Fruit fly (Drosophila melanogaster): ENCODE measurements around the gene Rala.

Rala gene

dm6 chrX:3686469-3687410 lies 32.7 kb downstream of the Rala start (continued):
- TF ChIP-seq lmd (GFP tag; IDR thresholded peaks at IDR 0.05) (peak; percentile 71), CG8765 (GFP tag; IDR thresholded peaks at IDR 0.05) (peak; percentile 39; the same call in 1 of the 2 replicates), CG4707 (GFP tag; optimal IDR thresholded peaks at IDR 0.05) (peak; percentile 74), E2f2 (GFP tag; IDR thresholded peaks at IDR 0.05) (peak; percentile 38; the same call in 1 of the 2 replicates), luna (GFP tag; optimal IDR thresholded peaks at IDR 0.05) (no peak), zfh2 (GFP tag; optimal IDR thresholded peaks at IDR 0.05) (no peak), CG5953 (GFP tag; IDR thresholded peaks at IDR 0.05) (peak; percentile 63), CG33213 (GFP tag; optimal IDR thresholded peaks at IDR 0.05) (peak; percentile 19), mirr (GFP tag; optimal IDR thresholded peaks at IDR 0.05) (no peak), CG6813 (GFP tag; optimal IDR thresholded peaks at IDR 0.05) (peak; percentile 45), Xbp1 (GFP tag; optimal IDR thresholded peaks at IDR 0.05) (peak; percentile 67), zfh1 (GFP tag; IDR thresholded peaks at IDR 0.05) (peak; percentile 81), CG17385 (GFP tag; optimal IDR thresholded peaks at IDR 0.05) (peak; percentile 63), CG6175 (GFP tag; IDR thresholded peaks at IDR 0.05) (no peak), zen (tag; optimal IDR thresholded peaks at IDR 0.05) (no peak), YL-1 (GFP tag; optimal IDR thresholded peaks at IDR 0.05) (no peak), CG17359 (tag; optimal IDR thresholded peaks at IDR 0.05) (peak; percentile 79), CG34376 (GFP tag; optimal IDR thresholded peaks at IDR 0.05) (no peak), crc (GFP tag; optimal IDR thresholded peaks at IDR 0.05) (peak; percentile 14), CG31441 (GFP tag; IDR thresholded peaks at IDR 0.05) (peak; percentile 83), CG34224 (GFP tag; IDR thresholded peaks at IDR 0.05; ENCODE audit: partially characterized antibody) (no peak), so (GFP tag; IDR thresholded peaks at IDR 0.05) (peak; percentile 58; the same call in 1 of the 3 replicates), shn (GFP tag; optimal IDR thresholded peaks at IDR 0.05) (peak; percentile 64), vnd (GFP tag; IDR thresholded peaks at IDR 0.05; ENCODE audit: partially characterized antibody) (no peak), chn (GFP tag; optimal IDR thresholded peaks at IDR 0.05) (peak; percentile 64), CG13123 (GFP tag; optimal IDR thresholded peaks at IDR 0.05) (no peak), repo (GFP tag; optimal IDR thresholded peaks at IDR 0.05) (peak; percentile 50), Taf1 (GFP tag; IDR thresholded peaks at IDR 0.05) (no peak), CG2889 (GFP tag; IDR thresholded peaks at IDR 0.05) (no peak), CG18262 (tag; optimal IDR thresholded peaks at IDR 0.05) (peak; percentile 82), CG7786 (GFP tag; optimal IDR thresholded peaks at IDR 0.05) (peak; percentile 64), Chrac-16 (GFP tag; optimal IDR thresholded peaks at IDR 0.05) (peak; percentile 44), grn (GFP tag; optimal IDR thresholded peaks at IDR 0.05) (no peak), ase (GFP tag; IDR thresholded peaks at IDR 0.05) (0 out of 3 replicates have a peak, but pooled peaks have one; percentile 27), Oaz (GFP tag; IDR thresholded peaks at IDR 0.05) (0 out of 2 replicates have a peak, but pooled peaks have one; percentile 22), CG11723 (GFP tag; optimal IDR thresholded peaks at IDR 0.05) (peak; percentile 49), CG4328 (GFP tag; optimal IDR thresholded peaks at IDR 0.05) (peak; percentile 26), Xrp1 (GFP tag; IDR thresholded peaks at IDR 0.05) (peak; percentile 86), CG2199 (GFP tag; IDR thresholded peaks at IDR 0.05) (peak; percentile 58; the same call in 1 of the 3 replicates), Mad (GFP tag; optimal IDR thresholded peaks at IDR 0.05) (peak; percentile 40), zen2 (GFP tag; IDR thresholded peaks at IDR 0.05; ENCODE audit: partially characterized antibody) (no peak), h (optimal IDR thresholded peaks at IDR 0.05) (no peak), HLH4C (GFP tag; IDR thresholded peaks at IDR 0.05; ENCODE audit: partially characterized antibody) (no peak), CG1233 (GFP tag; optimal IDR thresholded peaks at IDR 0.05) (peak; percentile 28), CG12155 (GFP tag; optimal IDR thresholded peaks at IDR 0.05) (no peak), CG43689 (GFP tag; IDR thresholded peaks at IDR 0.05) (no peak), CG2202 (tag; optimal IDR thresholded peaks at IDR 0.05) (peak; percentile 61), D (optimal IDR thresholded peaks at IDR 0.05) (no peak), D (GFP tag; optimal IDR thresholded peaks at IDR 0.05) (peak; percentile 77), Elba2 (GFP tag; optimal IDR thresholded peaks at IDR 0.05) (no peak)
